Fruit fly (Drosophila melanogaster): ENCODE measurements around the gene mbo.

mbo gene

DNA sequence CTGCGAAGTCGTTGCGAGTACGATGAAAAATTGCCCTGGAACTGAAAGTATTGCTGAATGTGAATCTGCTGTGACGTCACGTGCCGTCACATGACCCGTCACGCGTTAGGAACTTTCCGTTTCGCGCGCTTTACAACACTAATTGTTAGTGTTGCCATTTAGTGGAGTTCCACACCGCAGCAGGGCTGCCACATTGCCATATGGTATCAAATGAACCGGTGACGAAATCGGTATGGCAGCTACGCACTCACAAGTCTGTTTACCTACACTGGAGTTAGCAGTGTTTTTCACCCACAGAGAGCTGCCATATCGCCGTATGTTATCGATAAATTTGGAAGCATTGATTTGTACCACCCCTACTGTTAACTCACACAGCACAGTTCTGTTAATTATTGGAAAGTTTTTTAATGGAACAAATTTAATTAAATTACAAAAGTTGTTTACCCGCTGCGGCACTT, 51.1 kb downstream of the mbo start, which contains the start of the genes Vha55 and Snx3 (continued):
- TF ChIP-seq Hmx (GFP tag; optimal IDR thresholded peaks at IDR 0.05) (no peak), Hsf (GFP tag; optimal IDR thresholded peaks at IDR 0.05) (peak; percentile 83), tna (GFP tag; IDR thresholded peaks at IDR 0.05; ENCODE audit: partially characterized antibody) (no peak), ssp (GFP tag; IDR thresholded peaks at IDR 0.05) (no peak), CG8478 (optimal IDR thresholded peaks at IDR 0.05) (peak; percentile 82), CG11247 (GFP tag; IDR thresholded peaks at IDR 0.05) (no peak), D19B (GFP tag; optimal IDR thresholded peaks at IDR 0.05) (no peak), CG6175 (GFP tag; IDR thresholded peaks at IDR 0.05) (no peak), crp (GFP tag; optimal IDR thresholded peaks at IDR 0.05) (peak in 1 of 2 experiments; percentile 82), CG34376 (GFP tag; optimal IDR thresholded peaks at IDR 0.05) (peak; percentile 46), NC2β (GFP tag; optimal IDR thresholded peaks at IDR 0.05) (peak; percentile 86), Meics (GFP tag; optimal IDR thresholded peaks at IDR 0.05) (peak; percentile 56), CG8924 (tag; optimal IDR thresholded peaks at IDR 0.05) (peak; percentile 43), CG7357 (GFP tag; IDR thresholded peaks at IDR 0.05) (no peak), Optix (GFP tag; IDR thresholded peaks at IDR 0.05) (no peak), CG42726 (GFP tag; IDR thresholded peaks at IDR 0.05; ENCODE audit: partially characterized antibody) (no peak), ATbp (GFP tag; optimal IDR thresholded peaks at IDR 0.05) (no peak), Med (GFP tag) (peak; percentile 98), Lim3 (GFP tag; IDR thresholded peaks at IDR 0.05) (no peak), Deaf1 (tag; optimal IDR thresholded peaks at IDR 0.05) (no peak), Bteb2 (GFP tag; optimal IDR thresholded peaks at IDR 0.05) (peak; percentile 85), Trl (optimal IDR thresholded peaks at IDR 0.05) (peak in 1 of 2 experiments; percentile 21), Trl (GFP tag; optimal IDR thresholded peaks at IDR 0.05) (peak; percentile 92), gcm (GFP tag; optimal IDR thresholded peaks at IDR 0.05) (no peak), gsb (GFP tag; IDR thresholded peaks at IDR 0.05) (no peak), bcd (GFP tag; optimal IDR thresholded peaks at IDR 0.05) (peak; percentile 73), sob (GFP tag; IDR thresholded peaks at IDR 0.05) (no peak), caup (GFP tag; optimal IDR thresholded peaks at IDR 0.05; ENCODE audit: severe bottlenecking) (peak; percentile 78), shn (GFP tag; optimal IDR thresholded peaks at IDR 0.05) (peak; percentile 84), CG17186 (GFP tag; optimal IDR thresholded peaks at IDR 0.05) (peak; percentile 82), Spps (tag; optimal IDR thresholded peaks at IDR 0.05) (peak; percentile 26), trh (GFP tag; optimal IDR thresholded peaks at IDR 0.05) (peak; percentile 23), Bdp1 (GFP tag; optimal IDR thresholded peaks at IDR 0.05) (peak; percentile 75), CG18262 (tag; optimal IDR thresholded peaks at IDR 0.05) (peak; percentile 23), HmgD (GFP tag; optimal IDR thresholded peaks at IDR 0.05) (peak; percentile 96), org-1 (GFP tag; optimal IDR thresholded peaks at IDR 0.05) (peak; percentile 43), Adf1 (GFP tag; IDR thresholded peaks at IDR 0.05) (no peak), ac (GFP tag; optimal IDR thresholded peaks at IDR 0.05) (no peak), CG4854 (GFP tag; optimal IDR thresholded peaks at IDR 0.05) (peak; percentile 38), CG13894 (tag; optimal IDR thresholded peaks at IDR 0.05) (peak; percentile 91), CG2889 (GFP tag; IDR thresholded peaks at IDR 0.05) (no peak), CG9609 (GFP tag; optimal IDR thresholded peaks at IDR 0.05) (peak; percentile 90), CG30020 (tag; optimal IDR thresholded peaks at IDR 0.05) (peak; percentile 27), peb (GFP tag; IDR thresholded peaks at IDR 0.05) (no peak), crc (GFP tag; optimal IDR thresholded peaks at IDR 0.05) (peak; percentile 52), da (GFP tag; optimal IDR thresholded peaks at IDR 0.05) (peak; percentile 39), twi (tag; optimal IDR thresholded peaks at IDR 0.05) (peak; percentile 54), NFAT (GFP tag; IDR thresholded peaks at IDR 0.05) (no peak), NC2α (GFP tag; optimal IDR thresholded peaks at IDR 0.05) (peak; percentile 60), nom (GFP tag; optimal IDR thresholded peaks at IDR 0.05) (no peak), emc (GFP tag; optimal IDR thresholded peaks at IDR 0.05) (peak; percentile 81), CG10267 (tag; optimal IDR thresholded peaks at IDR 0.05) (peak; percentile 100)
